Worm (Caenorhabditis elegans): Measurements from ENCODE around the gene fbxb-16.
A peak's percentile ranks its signal among the peaks of the same experiment; 100 is the strongest.

Gene fbxb-16

DNA sequence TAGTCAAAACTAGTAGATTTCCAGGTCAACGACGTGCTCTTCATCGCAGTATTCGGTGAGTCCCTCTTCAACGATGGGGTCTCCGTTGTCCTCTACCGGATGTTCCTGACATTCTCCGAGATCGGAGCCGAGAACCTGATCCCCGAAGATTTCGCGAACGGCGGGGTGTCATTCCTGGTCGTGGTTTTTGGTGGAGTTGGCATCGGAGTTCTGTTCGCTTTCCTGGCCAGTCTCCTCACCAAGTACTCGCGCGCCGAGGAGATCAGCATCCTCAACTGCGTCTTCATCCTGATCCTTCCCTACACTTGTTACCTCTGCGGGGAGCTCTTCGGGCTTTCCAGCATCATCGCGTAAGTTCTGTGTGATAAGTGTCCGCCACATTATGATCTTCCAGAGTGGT is 21.0 kb upstream of the fbxb-16 start:
- no peak for TF ChIP-seq ceh-9 (tag; optimal IDR thresholded peaks at IDR 0.05)
- no peak for TF ChIP-seq fkh-10 (GFP tag; optimal IDR thresholded peaks at IDR 0.05)
- TF ChIP-seq elt-2 (tag; optimal IDR thresholded peaks at IDR 0.05) = no peak
- TF ChIP-seq snpc-4 (tag; optimal IDR thresholded peaks at IDR 0.05) = no peak
- TF ChIP-seq ztf-4 (tag; optimal IDR thresholded peaks at IDR 0.05) = no peak
- no peak for TF ChIP-seq R02D3.7 (tag; optimal IDR thresholded peaks at IDR 0.05)
- TF ChIP-seq jun-1 (tag; optimal IDR thresholded peaks at IDR 0.05) = no peak
- no peak for TF ChIP-seq lin-15B (tag; optimal IDR thresholded peaks at IDR 0.05)

DNA sequence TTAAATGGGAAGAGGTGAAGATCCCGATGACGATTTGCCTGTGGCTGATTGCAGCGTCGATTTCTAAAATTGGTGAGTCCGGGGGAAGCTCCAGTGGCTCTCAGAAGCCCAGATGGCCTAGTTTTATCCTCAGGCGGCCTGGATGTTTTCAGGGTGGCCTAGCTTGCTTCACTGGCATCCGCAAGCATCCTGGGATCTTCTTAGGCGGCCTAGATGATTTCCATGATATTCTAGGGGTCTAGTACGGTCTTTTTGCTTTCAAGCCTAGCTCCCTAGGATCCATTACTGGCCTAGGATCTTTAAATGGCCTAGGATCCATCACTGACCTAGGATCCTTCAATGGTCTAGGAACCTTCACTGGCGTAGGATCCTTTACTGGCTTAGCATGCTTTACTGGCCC is 19.3 kb upstream of the fbxb-16 start:
- TF ChIP-seq pha-4 (tag; optimal IDR thresholded peaks at IDR 0.05) (no peak), ceh-82 (tag; optimal IDR thresholded peaks at IDR 0.05) (no peak), ztf-11 (tag; optimal IDR thresholded peaks at IDR 0.05) (no peak), unc-62 (GFP tag; optimal IDR thresholded peaks at IDR 0.05) (no peak), daf-12 (tag; optimal IDR thresholded peaks at IDR 0.05) (no peak), nhr-23 (tag; optimal IDR thresholded peaks at IDR 0.05) (no peak), lin-15B (tag; optimal IDR thresholded peaks at IDR 0.05) (no peak), eor-1 (tag; optimal IDR thresholded peaks at IDR 0.05) (no peak), lsy-12 (tag; optimal IDR thresholded peaks at IDR 0.05) (no peak), ceh-16 (tag; optimal IDR thresholded peaks at IDR 0.05) (no peak), nhr-25 (tag; optimal IDR thresholded peaks at IDR 0.05) (no peak)

DNA sequence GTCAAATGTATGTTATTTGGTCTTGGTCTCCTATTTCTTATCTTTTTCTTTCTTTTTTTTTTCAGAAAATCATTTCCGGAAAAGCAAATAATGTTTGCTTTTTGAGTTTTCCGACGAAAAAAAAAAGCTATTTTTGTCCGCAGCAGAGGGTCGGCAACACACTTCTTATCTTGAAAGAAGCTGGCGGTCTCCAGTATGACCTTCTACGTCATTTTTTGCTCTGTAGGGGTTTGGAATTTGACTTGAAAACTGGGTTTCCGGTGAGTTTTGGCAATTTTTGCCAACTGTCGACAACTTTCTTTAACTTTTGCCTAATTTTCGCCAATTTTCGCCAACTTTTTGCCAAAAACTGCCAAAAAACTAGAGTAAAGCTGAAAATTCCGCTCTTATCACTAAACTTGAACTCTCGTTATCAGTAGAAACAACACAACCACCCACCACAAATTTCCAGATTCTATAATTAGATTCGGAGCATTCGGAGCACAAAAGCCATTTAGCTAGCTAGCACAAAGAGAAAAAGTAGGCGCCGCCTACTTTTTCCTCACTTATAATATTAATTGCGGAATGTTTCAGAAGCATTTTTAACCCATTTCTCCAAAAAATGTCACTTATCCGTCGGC is 18.7 kb upstream of the fbxb-16 start, which contains the start of gene nhx-6:
TSS of gene nhx-6 (plus strand) at position 570 of the 620 bp plus-strand sequence.
- TF ChIP-seq zag-1 (tag; optimal IDR thresholded peaks at IDR 0.05) = no peak
- TF ChIP-seq elt-2 (tag; optimal IDR thresholded peaks at IDR 0.05) = peak; percentile 66
- TF ChIP-seq lsy-12 (tag; optimal IDR thresholded peaks at IDR 0.05) = no peak
- peak; percentile 5 for TF ChIP-seq pqm-1 (tag; optimal IDR thresholded peaks at IDR 0.05)

DNA sequence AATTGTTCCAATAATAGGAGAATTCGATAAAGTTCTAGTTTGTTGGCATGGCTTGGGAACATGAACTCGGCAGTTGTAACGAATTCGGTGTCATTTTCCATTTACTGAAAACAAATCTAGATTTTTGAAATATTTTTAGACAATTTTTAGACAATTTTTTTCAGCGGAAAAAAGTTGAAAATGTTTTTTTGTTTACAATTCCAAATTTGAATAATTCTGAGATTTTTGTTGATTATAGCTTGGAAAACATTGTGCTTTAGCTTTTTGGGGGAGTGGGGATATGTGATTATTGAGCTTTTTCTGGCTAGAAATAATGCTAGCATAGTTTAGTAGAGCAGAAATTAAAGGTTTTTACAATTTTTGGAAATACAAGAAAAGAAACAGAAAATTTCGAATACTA is 17.2 kb upstream of the fbxb-16 start, which contains the start of gene srw-97:
TSS of gene srw-97 (minus strand) at position 101 of the 400 bp plus-strand sequence.
- TF ChIP-seq ceh-28 (tag; optimal IDR thresholded peaks at IDR 0.05) = no peak
- TF ChIP-seq lsy-12 (tag; optimal IDR thresholded peaks at IDR 0.05) = no peak
- TF ChIP-seq egl-5 (tag; optimal IDR thresholded peaks at IDR 0.05) = no peak
- no peak for TF ChIP-seq mml-1 (tag; optimal IDR thresholded peaks at IDR 0.05)
- TF ChIP-seq daf-12 (tag; optimal IDR thresholded peaks at IDR 0.05) = no peak
- TF ChIP-seq pha-4 (tag; optimal IDR thresholded peaks at IDR 0.05) = no peak
- TF ChIP-seq nhr-76 (tag; optimal IDR thresholded peaks at IDR 0.05) = no peak
- no peak for TF ChIP-seq zag-1 (tag; optimal IDR thresholded peaks at IDR 0.05)

DNA sequence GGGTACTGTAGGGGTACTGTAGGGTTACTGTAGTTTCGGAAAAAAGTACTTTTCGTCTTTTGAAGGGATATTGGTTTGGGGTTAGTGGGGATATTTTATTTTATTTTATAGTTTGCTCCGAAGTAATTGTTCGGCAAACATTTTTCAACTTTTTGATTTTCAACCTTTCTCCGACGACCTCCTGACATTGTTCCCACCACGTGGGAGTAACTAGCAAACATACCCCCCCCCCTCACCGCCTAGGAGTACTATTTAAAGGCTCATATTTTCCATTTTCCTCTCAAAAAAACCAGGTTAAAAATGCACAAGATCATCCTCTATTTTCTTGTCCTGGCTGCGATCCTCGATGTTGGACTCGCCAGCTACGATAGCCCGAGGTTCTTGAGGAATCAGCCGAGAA is 14.3 kb upstream of the fbxb-16 start, which contains the start of gene srlf-29:
TSS of gene srlf-29 (plus strand) at position 301 of the 400 bp plus-strand sequence.
- no peak for TF ChIP-seq ceh-9 (tag; optimal IDR thresholded peaks at IDR 0.05)
- TF ChIP-seq pqm-1 (tag; optimal IDR thresholded peaks at IDR 0.05) = no peak
- TF ChIP-seq fkh-2 (tag; optimal IDR thresholded peaks at IDR 0.05) = no peak
- no peak for TF ChIP-seq sea-2 (GFP tag; optimal IDR thresholded peaks at IDR 0.05)
- no peak for TF ChIP-seq aly-2 (tag; optimal IDR thresholded peaks at IDR 0.05)
- no peak for TF ChIP-seq egl-5 (tag; optimal IDR thresholded peaks at IDR 0.05)
- no peak for TF ChIP-seq snpc-4 (tag; optimal IDR thresholded peaks at IDR 0.05)

DNA sequence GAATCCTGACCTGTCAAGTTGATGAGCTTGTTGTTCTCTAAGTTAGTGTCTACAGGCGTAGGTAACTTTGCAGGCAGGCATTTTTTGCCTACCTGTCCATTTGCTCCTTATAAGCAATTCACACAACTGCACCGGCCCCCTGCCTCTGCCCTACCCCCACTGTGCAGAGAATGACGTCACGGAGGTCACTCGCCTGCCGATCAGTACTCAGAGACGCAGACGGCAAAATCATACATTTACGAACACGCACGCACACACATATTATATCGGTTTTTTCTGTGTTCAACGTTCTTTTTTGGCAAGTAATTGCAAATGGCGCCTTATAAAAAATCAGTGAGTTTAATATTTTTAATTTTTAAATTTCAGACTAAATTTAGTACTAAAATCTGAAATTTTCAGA is 11.8 kb upstream of the fbxb-16 start, which contains the start of gene duxl-1:
TSS of gene duxl-1 (plus strand) at position 184 of the 400 bp plus-strand sequence.
- TF ChIP-seq R02D3.7 (tag; optimal IDR thresholded peaks at IDR 0.05) (no peak), tbx-2 (tag; optimal IDR thresholded peaks at IDR 0.05) (no peak), elt-2 (tag; optimal IDR thresholded peaks at IDR 0.05) (peak; percentile 54), unc-39 (tag; optimal IDR thresholded peaks at IDR 0.05) (no peak), nhr-25 (tag; optimal IDR thresholded peaks at IDR 0.05) (peak; percentile 9), nhr-67 (tag; optimal IDR thresholded peaks at IDR 0.05) (no peak), ama-1 (optimal IDR thresholded peaks at IDR 0.05) (no peak), ztf-11 (tag; optimal IDR thresholded peaks at IDR 0.05) (no peak), nhr-23 (tag; optimal IDR thresholded peaks at IDR 0.05) (peak; percentile 37), pqm-1 (tag; optimal IDR thresholded peaks at IDR 0.05) (no peak), nhr-43 (tag; optimal IDR thresholded peaks at IDR 0.05; ENCODE audit: poor library complexity, severe bottlenecking) (no peak), lin-15B (tag; optimal IDR thresholded peaks at IDR 0.05) (peak; percentile 6)

All from whole organism, L3 larva.